Fruit fly (Drosophila melanogaster) whole organism, prepupa: ENCODE data around the gene CG17568.

ENCODE experiments used
- CG11762 ChIP-seq: fragments of 200-800 bp; sonication (Bioruptor generic); optimal IDR thresholded peaks from 3 replicates; lab custom pipeline; 2016; ENCODE audit warnings: missing biosample characterization, missing genetic modification characterization; ENCODE audit not compliant: insufficient read depth
- CG6792 ChIP-seq: fragments of 200-800 bp; sonication (Bioruptor generic); optimal IDR thresholded peaks from 3 replicates; lab custom pipeline; 2016; ENCODE audit warnings: missing biosample characterization, missing genetic modification characterization
- Ets96B ChIP-seq: fragments of 200-800 bp; optimal IDR thresholded peaks from 2 replicates; lab custom pipeline; 2019; ENCODE audit warnings: missing biosample characterization, mild to moderate bottlenecking, missing genetic modification characterization, moderate library complexity
- Gug ChIP-seq: fragments of 200-800 bp; sonication (Bioruptor generic); IDR thresholded peaks from 2 replicates; pipeline ENCODE4 v1.3.6; 2022; ENCODE audit warnings: missing biosample characterization, missing genetic modification characterization
- OdsH ChIP-seq: fragments of 200-800 bp; sonication (Bioruptor generic); optimal IDR thresholded peaks from 3 replicates; lab custom pipeline; 2016; ENCODE audit warnings: missing biosample characterization, missing genetic modification characterization
- Sox102F ChIP-seq: fragments of 200-800 bp; sonication (Bioruptor generic); optimal IDR thresholded peaks from 2 replicates; lab custom pipeline; 2016; ENCODE audit warnings: missing biosample characterization, mild to moderate bottlenecking, missing genetic modification characterization
- Sox14 ChIP-seq: fragments of 200-800 bp; sonication (Bioruptor generic); optimal IDR thresholded peaks from 3 replicates; lab custom pipeline; 2016; ENCODE audit warnings: missing biosample characterization, missing genetic modification characterization
- cyc ChIP-seq: fragments of 200-800 bp; sonication (Bioruptor generic); optimal IDR thresholded peaks from 3 replicates; lab custom pipeline; 2016; ENCODE audit warnings: missing biosample characterization, missing genetic modification characterization
- fd59A ChIP-seq: fragments of 200-800 bp; sonication (Bioruptor generic); optimal IDR thresholded peaks from 2 replicates; lab custom pipeline; 2017; ENCODE audit warnings: missing biosample characterization, mild to moderate bottlenecking, missing genetic modification characterization, missing genetic modification reagents
- fkh ChIP-seq: fragments of 200-800 bp; sonication (Bioruptor generic); optimal IDR thresholded peaks from 3 replicates; lab custom pipeline; 2017; ENCODE audit warnings: missing biosample characterization, mild to moderate bottlenecking, missing genetic modification characterization, moderate library complexity
- topi ChIP-seq: fragments of 200-800 bp; sonication (Bioruptor generic); optimal IDR thresholded peaks from 3 replicates; lab custom pipeline; 2016; ENCODE audit warnings: missing biosample characterization, missing genetic modification characterization

dm6 chr2L:19225984-19226914, 44.7 kb upstream of the CG17568 start:
- peak; percentile 94 for TF ChIP-seq Ets96B (tag; lab: Kevin White, UChicago)
- peak; percentile 85 for TF ChIP-seq cyc
- TF ChIP-seq CG6792 (GFP tag; lab: Kevin White, UChicago), result peak; percentile 91
- TF ChIP-seq CG11762, result peak; percentile 84
- peak; percentile 87 for TF ChIP-seq Gug (GFP tag; lab: Robert Waterston, UW)
- TF ChIP-seq OdsH (GFP tag; lab: Kevin White, UChicago), result peak; percentile 95
- TF ChIP-seq Sox102F, result peak; percentile 81
- TF ChIP-seq topi (GFP tag; lab: Kevin White, UChicago), result peak; percentile 88
- TF ChIP-seq fd59A (GFP tag; lab: Kevin White, UChicago), result peak; percentile 94
- peak; percentile 94 for TF ChIP-seq Sox14 (GFP tag; lab: Kevin White, UChicago)
- no peak for TF ChIP-seq fkh (GFP tag; lab: Kevin White, UChicago)
